Worm (Caenorhabditis elegans) whole organism, L3 larva: Measurements from ENCODE around the gene abts-3.

ENCODE experiments used
- R02D3.7 ChIP-seq: fragments of 150-350 bp; optimal IDR thresholded peaks from 2 replicates; lab custom pipeline; 2014; ENCODE audit warnings: missing biosample characterization, missing genetic modification characterization
- aly-2 ChIP-seq: fragments of 150-350 bp; optimal IDR thresholded peaks from 2 replicates; lab custom pipeline; 2014; ENCODE audit warnings: missing biosample characterization, missing genetic modification characterization
- ceh-16 ChIP-seq: sonication (generic microtip); optimal IDR thresholded peaks from 2 replicates; lab custom pipeline; 2017; ENCODE audit warnings: missing biosample characterization, missing genetic modification characterization
- ceh-28 ChIP-seq: fragments of 150-350 bp; optimal IDR thresholded peaks from 2 replicates; lab custom pipeline; 2014; ENCODE audit warnings: missing biosample characterization, missing genetic modification reagents, missing genetic modification characterization
- egl-5 ChIP-seq: fragments of 150-350 bp; optimal IDR thresholded peaks from 2 replicates; lab custom pipeline; 2017; ENCODE audit warnings: missing biosample characterization, missing genetic modification reagents, missing genetic modification characterization, inconsistent platforms
- elt-1 ChIP-seq: fragments of 150-350 bp; optimal IDR thresholded peaks from 2 replicates; lab custom pipeline; 2014; ENCODE audit warnings: missing biosample characterization, missing genetic modification characterization
- elt-2 ChIP-seq: sonication (generic microtip); optimal IDR thresholded peaks from 2 replicates; lab custom pipeline; 2016; ENCODE audit warnings: missing genetic modification reagents, mild to moderate bottlenecking, missing genetic modification characterization, missing compliant biosample characterization
- elt-3 ChIP-seq, 3 experiments: fragments of 150-350 bp in 1 of 3; sonication (generic microtip) in 2 of 3; optimal IDR thresholded peaks; 2 replicates in 2 of 3; 4 replicates in 1 of 3; lab custom pipeline; 2014 to 2017; ENCODE audit warnings: missing biosample characterization in 3 of 3, missing genetic modification characterization in 3 of 3
- fkh-10 ChIP-seq: sonication (generic microtip); optimal IDR thresholded peaks from 2 replicates; lab custom pipeline; 2017; ENCODE audit warnings: missing biosample characterization, missing genetic modification reagents, missing genetic modification characterization
- fkh-2 ChIP-seq: fragments of 150-350 bp; optimal IDR thresholded peaks from 2 replicates; lab custom pipeline; 2014; ENCODE audit warnings: missing biosample characterization, missing genetic modification reagents, missing genetic modification characterization
- fos-1 ChIP-seq: fragments of 150-350 bp; optimal IDR thresholded peaks from 2 replicates; lab custom pipeline; 2014; ENCODE audit warnings: missing biosample characterization, missing genetic modification characterization
- hmg-11 ChIP-seq: sonication (generic microtip); optimal IDR thresholded peaks from 2 replicates; lab custom pipeline; 2016; ENCODE audit warnings: missing genetic modification characterization, missing compliant biosample characterization
- lin-39 ChIP-seq: fragments of 150-350 bp; optimal IDR thresholded peaks from 2 replicates; lab custom pipeline; 2018; ENCODE audit warnings: missing biosample characterization, missing genetic modification reagents, missing genetic modification characterization
- lsy-12 ChIP-seq: sonication (generic microtip); optimal IDR thresholded peaks from 2 replicates; lab custom pipeline; 2016; ENCODE audit warnings: mild to moderate bottlenecking, missing genetic modification characterization, missing compliant biosample characterization
- mdl-1 ChIP-seq: fragments of 150-350 bp; optimal IDR thresholded peaks from 2 replicates; lab custom pipeline; 2014; ENCODE audit warnings: missing biosample characterization, missing genetic modification characterization
- mml-1 ChIP-seq: fragments of 150-350 bp; sonication (generic microtip); optimal IDR thresholded peaks from 3 replicates; lab custom pipeline; 2014; ENCODE audit warnings: missing biosample characterization, missing genetic modification characterization
- nfya-1 ChIP-seq: sonication (generic microtip); optimal IDR thresholded peaks from 2 replicates; lab custom pipeline; 2017; ENCODE audit warnings: missing genetic modification characterization, mild to moderate bottlenecking, missing compliant biosample characterization, antibody characterized with exemption, moderate library complexity; ENCODE audit not compliant: insufficient read depth
- nhr-23 ChIP-seq: fragments of 150-350 bp; optimal IDR thresholded peaks from 2 replicates; lab custom pipeline; 2014; ENCODE audit warnings: missing biosample characterization, missing genetic modification reagents, missing genetic modification characterization
- nhr-237 ChIP-seq: fragments of 150-350 bp; optimal IDR thresholded peaks from 2 replicates; lab custom pipeline; 2014; ENCODE audit warnings: missing biosample characterization, missing genetic modification characterization
- nhr-25 ChIP-seq: sonication (generic microtip); optimal IDR thresholded peaks from 2 replicates; lab custom pipeline; 2017; ENCODE audit warnings: missing biosample characterization, missing genetic modification characterization
- nhr-67 ChIP-seq: fragments of 150-350 bp; optimal IDR thresholded peaks from 2 replicates; lab custom pipeline; 2014; ENCODE audit warnings: missing biosample characterization, missing genetic modification characterization
- nhr-76 ChIP-seq: fragments of 150-350 bp; sonication (generic microtip); optimal IDR thresholded peaks from 5 replicates; lab custom pipeline; 2014; ENCODE audit warnings: missing biosample characterization, missing genetic modification characterization
- nhr-77 ChIP-seq: fragments of 150-350 bp; optimal IDR thresholded peaks from 2 replicates; lab custom pipeline; 2014; ENCODE audit warnings: missing biosample characterization, missing genetic modification characterization
- pha-4 ChIP-seq: fragments of 150-350 bp; optimal IDR thresholded peaks from 2 replicates; lab custom pipeline; 2014; ENCODE audit warnings: missing biosample characterization, missing genetic modification reagents, missing genetic modification characterization
- pqm-1 ChIP-seq: fragments of 150-350 bp; optimal IDR thresholded peaks from 2 replicates; lab custom pipeline; 2017; ENCODE audit warnings: missing biosample characterization, missing genetic modification characterization, inconsistent platforms
- sea-2 ChIP-seq: fragments of 150-350 bp; sonication (generic microtip); optimal IDR thresholded peaks from 4 replicates; lab custom pipeline; 2014; ENCODE audit warnings: missing biosample characterization, missing genetic modification reagents, missing genetic modification characterization
- skn-1 ChIP-seq: fragments of 150-350 bp; optimal IDR thresholded peaks from 2 replicates; lab custom pipeline; 2014; ENCODE audit warnings: missing biosample characterization, missing genetic modification characterization
- snpc-4 ChIP-seq: fragments of 150-350 bp; optimal IDR thresholded peaks from 2 replicates; lab custom pipeline; 2014; ENCODE audit warnings: missing biosample characterization, missing genetic modification characterization
- tbx-2 ChIP-seq: sonication (generic microtip); optimal IDR thresholded peaks from 2 replicates; lab custom pipeline; 2016; ENCODE audit warnings: mild to moderate bottlenecking, missing genetic modification characterization, missing compliant biosample characterization
- unc-39 ChIP-seq: sonication (generic microtip); optimal IDR thresholded peaks from 4 replicates; lab custom pipeline; 2017; ENCODE audit warnings: missing biosample characterization, missing genetic modification characterization
- unc-62 ChIP-seq: fragments of 150-350 bp; sonication (generic microtip); optimal IDR thresholded peaks from 4 replicates; lab custom pipeline; 2014; ENCODE audit warnings: missing biosample characterization, missing genetic modification reagents, missing genetic modification characterization
- zag-1 ChIP-seq: fragments of 150-350 bp; optimal IDR thresholded peaks from 2 replicates; lab custom pipeline; 2014; ENCODE audit warnings: missing biosample characterization, missing genetic modification characterization
- ztf-11 ChIP-seq: fragments of 150-350 bp; optimal IDR thresholded peaks from 2 replicates; lab custom pipeline; 2014; ENCODE audit warnings: missing biosample characterization, missing genetic modification characterization
- ztf-4 ChIP-seq: fragments of 150-350 bp; optimal IDR thresholded peaks from 2 replicates; lab custom pipeline; 2014; ENCODE audit warnings: missing biosample characterization, missing genetic modification characterization

Gene abts-3

DNA sequence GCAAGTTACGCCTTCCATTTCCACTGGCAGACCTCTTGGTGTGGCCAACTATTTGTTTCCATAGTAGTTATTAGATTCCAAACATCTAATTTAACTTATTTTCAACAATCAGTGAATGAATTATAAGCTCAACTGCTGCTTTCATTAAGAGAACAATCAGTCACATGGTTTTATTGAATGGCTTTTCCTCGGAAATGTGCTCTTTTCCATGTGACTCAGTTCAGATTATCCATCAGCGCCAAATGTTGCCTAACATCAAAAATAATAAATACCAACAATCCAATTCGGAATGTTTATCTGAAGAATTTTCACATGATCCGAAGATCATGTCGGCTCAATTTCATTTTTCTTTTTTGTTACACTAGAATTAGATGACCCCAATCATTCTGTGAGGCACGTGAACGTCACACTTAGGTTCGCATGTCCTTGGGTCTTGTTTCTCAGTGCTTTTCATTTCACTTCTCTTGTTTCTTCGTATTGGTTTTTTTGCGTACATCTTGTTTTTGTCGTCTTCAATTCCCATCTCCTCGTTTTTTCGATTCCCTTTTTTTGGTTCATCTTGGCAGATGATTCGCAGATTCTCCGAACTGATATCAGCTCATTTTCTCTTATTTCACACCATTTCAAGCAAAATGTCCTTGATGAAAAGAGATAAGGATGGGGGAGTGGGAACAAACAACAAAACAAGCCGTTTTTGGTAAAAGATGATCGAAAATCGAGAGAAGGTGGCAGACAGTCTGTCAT is 43.6 kb downstream of the abts-3 start:
- TF ChIP-seq sea-2 (GFP tag; lab: Kevin White, UChicago) (no peak), lsy-12 (tag; lab: Kevin White, UChicago) (no peak), nfya-1 (tag; lab: Kevin White, UChicago) (no peak), ceh-16 (tag; lab: Kevin White, UChicago) (no peak), hmg-11 (tag; lab: Kevin White, UChicago) (no peak), fkh-2 (tag; lab: Kevin White, UChicago) (no peak), zag-1 (no peak), elt-1 (tag; lab: Kevin White, UChicago) (peak; percentile 99), aly-2 (tag; lab: Kevin White, UChicago) (no peak), nhr-237 (tag; lab: Kevin White, UChicago) (no peak), unc-39 (tag; lab: Kevin White, UChicago) (no peak), elt-3 (tag; optimal IDR thresholded peaks at IDR 0.05; lab: Kevin White, UChicago) (no peak), mml-1 (no peak), ztf-4 (tag; lab: Kevin White, UChicago) (no peak), pha-4 (tag; lab: Kevin White, UChicago) (no peak), nhr-25 (peak; percentile 54), lin-39 (tag; lab: Kevin White, UChicago) (no peak), egl-5 (tag; lab: Kevin White, UChicago) (peak; percentile 66), snpc-4 (tag; lab: Kevin White, UChicago) (no peak), nhr-77 (tag; lab: Kevin White, UChicago) (no peak), skn-1 (tag; lab: Kevin White, UChicago) (no peak), ceh-28 (no peak), ztf-11 (tag; lab: Kevin White, UChicago) (no peak), fos-1 (tag; lab: Kevin White, UChicago) (no peak)

DNA sequence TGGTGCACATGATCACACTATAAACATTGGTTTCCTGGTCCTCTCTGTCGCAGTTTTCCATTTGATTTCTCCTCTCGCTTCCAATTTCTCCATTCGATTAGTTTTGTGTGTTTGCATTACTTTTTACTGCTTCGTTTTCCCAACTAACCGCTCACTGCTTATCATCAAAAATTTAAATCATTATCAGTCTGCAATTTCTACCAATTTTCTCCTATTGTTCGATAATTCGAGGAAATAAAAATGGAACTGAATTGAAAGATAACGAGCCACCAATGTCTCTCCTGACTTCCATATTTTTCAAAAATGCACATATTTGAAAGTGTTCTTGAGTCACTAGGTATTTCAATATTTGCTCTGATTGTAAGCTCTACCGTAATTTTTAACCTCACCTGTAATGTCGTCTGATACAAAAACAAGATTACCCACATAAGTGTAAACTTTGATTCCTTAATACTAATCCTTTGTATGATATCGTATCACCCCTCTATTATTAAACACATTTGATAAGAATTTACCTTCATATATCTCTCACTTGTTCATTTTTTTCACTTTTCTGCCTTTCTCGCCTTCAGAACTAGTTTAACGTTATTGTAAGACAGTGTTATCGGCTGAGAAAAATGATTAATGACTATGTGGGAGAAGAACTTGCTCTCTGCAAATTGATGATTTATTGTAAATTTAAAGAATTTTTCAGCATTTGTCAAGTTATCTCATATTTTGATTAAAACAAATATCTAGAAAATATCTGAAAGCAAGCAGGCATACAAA is 45.5 kb downstream of the abts-3 start:
- TF ChIP-seq pha-4 (tag; lab: Kevin White, UChicago): peak; percentile 27
- TF ChIP-seq elt-2 (tag; lab: Kevin White, UChicago): peak; percentile 90
- peak; percentile 71 for TF ChIP-seq pqm-1 (tag; lab: Kevin White, UChicago)
- TF ChIP-seq tbx-2 (tag; lab: Kevin White, UChicago): no peak
- peak; percentile 20 for TF ChIP-seq nhr-25
- no peak for TF ChIP-seq mml-1
- TF ChIP-seq snpc-4 (tag; lab: Kevin White, UChicago): no peak

DNA sequence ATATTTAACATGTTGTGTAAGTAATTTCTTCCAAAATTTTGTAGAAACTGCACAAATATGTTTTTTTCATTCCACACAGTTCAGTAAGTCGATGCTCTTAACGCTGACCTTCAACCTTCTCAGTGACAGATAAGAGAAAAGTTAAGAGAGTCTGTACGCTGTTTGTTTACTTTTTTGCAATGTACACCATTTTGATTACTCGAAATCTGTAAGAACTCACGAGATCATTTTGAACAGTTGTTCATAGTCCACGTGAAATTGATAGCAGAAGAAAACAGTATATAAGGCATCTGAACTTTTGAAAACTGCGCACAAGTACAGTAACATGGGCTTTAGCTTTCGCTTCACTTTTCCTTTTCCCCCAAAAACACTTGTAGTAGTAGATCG is 46.0 kb downstream of the abts-3 start:
- no peak for TF ChIP-seq nfya-1 (tag; lab: Kevin White, UChicago)
- no peak for TF ChIP-seq R02D3.7 (tag; lab: Kevin White, UChicago)
- peak; percentile 83 for TF ChIP-seq pha-4 (tag; lab: Kevin White, UChicago)
- no peak for TF ChIP-seq nhr-23 (tag; lab: Kevin White, UChicago)
- TF ChIP-seq, all 47 proteins: peak for 1

DNA sequence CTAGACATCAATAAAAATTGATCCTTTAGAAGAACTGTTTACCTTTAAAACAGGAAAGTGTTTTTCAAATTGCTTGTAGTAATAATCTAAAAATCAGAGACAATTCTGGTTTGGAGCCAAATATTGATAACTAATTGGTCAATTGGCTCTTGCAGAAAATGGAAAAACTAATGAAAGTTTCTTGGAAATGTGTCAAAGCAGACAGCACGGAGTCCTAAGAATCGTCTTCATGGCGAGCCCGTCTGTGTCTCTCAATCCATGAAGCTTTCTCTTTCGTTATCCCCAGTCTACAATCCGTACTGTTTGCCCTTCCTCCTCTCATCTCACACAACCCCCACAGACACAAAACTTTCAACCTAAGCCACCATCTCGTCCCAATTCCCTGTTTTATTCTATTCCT is 46.8 kb downstream of the abts-3 start, which contains the start of gene F40H3.1:
F40H3.1 (plus strand) TSS at position 301 of the 400 bp plus-strand sequence.
- TF ChIP-seq elt-1 (tag; lab: Kevin White, UChicago) (no peak), ztf-4 (tag; lab: Kevin White, UChicago) (no peak), nfya-1 (tag; lab: Kevin White, UChicago) (no peak), ztf-11 (tag; lab: Kevin White, UChicago) (no peak), nhr-76 (tag; lab: Kevin White, UChicago) (no peak), snpc-4 (tag; lab: Kevin White, UChicago) (no peak), sea-2 (GFP tag; lab: Kevin White, UChicago) (no peak), mml-1 (no peak), lin-39 (tag; lab: Kevin White, UChicago) (no peak), mdl-1 (tag; lab: Kevin White, UChicago) (no peak), nhr-67 (tag; lab: Kevin White, UChicago) (no peak), unc-62 (no peak), unc-39 (tag; lab: Kevin White, UChicago) (no peak), fkh-10 (GFP tag; lab: Kevin White, UChicago) (no peak), nhr-23 (tag; lab: Kevin White, UChicago) (no peak)
